Fruit fly (Drosophila melanogaster) whole organism, wandering third instar larva: ENCODE results near the gene CG15042.
A peak's percentile ranks its signal among the peaks of the same experiment; 100 is the strongest.

ENCODE experiments used
- Abd-B ChIP-seq: fragments of >200 bp; optimal IDR thresholded peaks from 2 replicates; lab custom pipeline; 2017; ENCODE audit warnings: missing biosample characterization, missing genetic modification characterization
- CG32264 ChIP-seq: fragments of 200-800 bp; sonication (Bioruptor generic); optimal IDR thresholded peaks from 2 replicates; lab custom pipeline; 2016; ENCODE audit warnings: missing biosample characterization, missing genetic modification characterization
- CG9705 ChIP-seq: fragments of 200-800 bp; sonication (Bioruptor generic); optimal IDR thresholded peaks from 2 replicates; lab custom pipeline; 2018; ENCODE audit warnings: missing biosample characterization, mild to moderate bottlenecking, missing genetic modification characterization
- CrebA ChIP-seq: fragments of 200-800 bp; sonication (Bioruptor generic); optimal IDR thresholded peaks from 2 replicates; lab custom pipeline; 2016; ENCODE audit warnings: missing biosample characterization, mild to moderate bottlenecking, missing genetic modification characterization, borderline replicate concordance
- Dfd ChIP-seq: fragments of >200 bp; optimal IDR thresholded peaks from 2 replicates; lab custom pipeline; 2017; ENCODE audit warnings: missing biosample characterization, missing genetic modification characterization
- Dif ChIP-seq: fragments of 200-275, 200-300 bp; sonication (Bioruptor generic); optimal IDR thresholded peaks from 2 replicates; lab custom pipeline; 2018; ENCODE audit warnings: missing biosample characterization, missing genetic modification characterization; ENCODE audit not compliant: partially characterized antibody
- GATAd ChIP-seq: sonication (Bioruptor generic); optimal IDR thresholded peaks from 2 replicates; lab custom pipeline; 2016; ENCODE audit warnings: missing biosample characterization, missing genetic modification characterization
- HLH106 ChIP-seq: fragments of 200-800 bp; optimal IDR thresholded peaks from 3 replicates; lab custom pipeline; 2019; ENCODE audit warnings: missing biosample characterization, mild to moderate bottlenecking, missing genetic modification characterization, moderate library complexity
- Hnf4 ChIP-seq: fragments of 200-800 bp; sonication (Bioruptor generic); optimal IDR thresholded peaks from 2 replicates; lab custom pipeline; 2016; ENCODE audit warnings: missing biosample characterization, mild to moderate bottlenecking, missing genetic modification characterization
- Hr78 ChIP-seq: fragments of >200 bp; optimal IDR thresholded peaks from 2 replicates; lab custom pipeline; 2017; ENCODE audit warnings: missing biosample characterization, missing genetic modification characterization
- Hr83 ChIP-seq: fragments of 200-300 bp; sonication (Bioruptor generic); optimal IDR thresholded peaks from 2 replicates; lab custom pipeline; 2016; ENCODE audit warnings: missing biosample characterization, mild to moderate bottlenecking, missing genetic modification characterization, moderate library complexity; ENCODE audit not compliant: poor library complexity, severe bottlenecking
- Jra ChIP-seq: sonication (Bioruptor generic); optimal IDR thresholded peaks from 2 replicates; lab custom pipeline; 2016; ENCODE audit warnings: missing biosample characterization, missing genetic modification characterization
- Mio ChIP-seq: sonication (Bioruptor generic); optimal IDR thresholded peaks from 2 replicates; lab custom pipeline; 2016; ENCODE audit warnings: missing biosample characterization, missing genetic modification characterization
- Myc ChIP-seq: fragments of >200 bp; optimal IDR thresholded peaks from 2 replicates; lab custom pipeline; 2017
- N ChIP-seq: fragments of >200 bp; optimal IDR thresholded peaks from 2 replicates; lab custom pipeline; 2018; ENCODE audit warnings: missing biosample characterization, missing external identifiers, missing genetic modification characterization
- OdsH ChIP-seq: fragments of 200-800 bp; sonication (Bioruptor generic); optimal IDR thresholded peaks from 2 replicates; lab custom pipeline; 2016; ENCODE audit warnings: missing biosample characterization, mild to moderate bottlenecking, missing genetic modification characterization
- Rel ChIP-seq, 2 experiments: fragments of 200-800 bp; sonication (Bioruptor generic) in 1 of 2; optimal IDR thresholded peaks; 2 replicates in 1 of 2; 3 replicates in 1 of 2; lab custom pipeline; 2016 to 2019; ENCODE audit warnings: mild to moderate bottlenecking in 2 of 2, missing biosample characterization in 2 of 2, missing genetic modification characterization in 2 of 2, moderate library complexity in 1 of 2
- Sp1 ChIP-seq: fragments of 200-800 bp; sonication (Bioruptor generic); optimal IDR thresholded peaks from 3 replicates; lab custom pipeline; 2019; ENCODE audit warnings: missing biosample characterization, mild to moderate bottlenecking, missing genetic modification characterization, moderate library complexity
- Vsx2 ChIP-seq: fragments of 200-300, 225-300 bp; sonication (Bioruptor generic); optimal IDR thresholded peaks from 2 replicates; lab custom pipeline; 2018; ENCODE audit warnings: missing biosample characterization, missing genetic modification characterization; ENCODE audit not compliant: partially characterized antibody
- br ChIP-seq: fragments of 200-800 bp; sonication (Bioruptor generic); optimal IDR thresholded peaks from 2 replicates; lab custom pipeline; 2016; ENCODE audit warnings: missing biosample characterization, missing genetic modification characterization
- brk ChIP-seq: fragments of 200-800 bp; sonication (Bioruptor generic); optimal IDR thresholded peaks from 2 replicates; lab custom pipeline; 2016; ENCODE audit warnings: missing biosample characterization, mild to moderate bottlenecking, missing genetic modification characterization
- dl ChIP-seq, 2 experiments: fragments of 175-275, 200-275 bp in 1 of 2; fragments of 200-275 bp in 1 of 2; sonication (Bioruptor generic); optimal IDR thresholded peaks; lab custom pipeline; 2018; ENCODE audit warnings: mild to moderate bottlenecking in 2 of 2, missing biosample characterization in 2 of 2, missing genetic modification characterization in 2 of 2, moderate library complexity in 2 of 2; ENCODE audit not compliant: partially characterized antibody in 2 of 2, insufficient read depth in 1 of 2
- dmrt93B ChIP-seq: fragments of 200-800 bp; sonication (Bioruptor generic); optimal IDR thresholded peaks from 2 replicates; lab custom pipeline; 2018; ENCODE audit warnings: missing biosample characterization, mild to moderate bottlenecking, missing genetic modification characterization
- dsf ChIP-seq: sonication (Bioruptor generic); optimal IDR thresholded peaks from 2 replicates; lab custom pipeline; 2016; ENCODE audit warnings: missing biosample characterization, missing genetic modification characterization, borderline replicate concordance
- ey ChIP-seq: fragments of 200-800 bp; sonication (Bioruptor generic); optimal IDR thresholded peaks from 2 replicates; lab custom pipeline; 2016; ENCODE audit warnings: missing biosample characterization, missing genetic modification characterization
- foxo ChIP-seq, 2 experiments: fragments of 200-800 bp; sonication (Bioruptor generic); optimal IDR thresholded peaks; 2 replicates in 1 of 2; 3 replicates in 1 of 2; lab custom pipeline; 2016 to 2017; ENCODE audit warnings: missing biosample characterization in 2 of 2, missing genetic modification characterization in 2 of 2
- fru ChIP-seq: fragments of 200-800 bp; sonication (Bioruptor generic); optimal IDR thresholded peaks from 3 replicates; lab custom pipeline; 2016; ENCODE audit warnings: missing biosample characterization, mild to moderate bottlenecking, missing genetic modification characterization
- h ChIP-seq: fragments of 200-800 bp; sonication (Bioruptor generic); optimal IDR thresholded peaks from 3 replicates; lab custom pipeline; 2016; ENCODE audit warnings: missing biosample characterization, mild to moderate bottlenecking, missing genetic modification characterization
- jim ChIP-seq: fragments of 175-275, 200-325 bp; sonication (Bioruptor generic); optimal IDR thresholded peaks from 2 replicates; lab custom pipeline; 2016; ENCODE audit warnings: missing biosample characterization, mild to moderate bottlenecking, missing genetic modification characterization
- lola ChIP-seq: fragments of >200 bp; optimal IDR thresholded peaks from 2 replicates; lab custom pipeline; 2017; ENCODE audit warnings: missing biosample characterization, missing genetic modification characterization
- pan ChIP-seq: fragments of >200 bp; optimal IDR thresholded peaks from 2 replicates; lab custom pipeline; 2017
- psq ChIP-seq: fragments of 200-800 bp; sonication (Bioruptor generic); optimal IDR thresholded peaks from 3 replicates; lab custom pipeline; 2017; ENCODE audit warnings: missing biosample characterization, mild to moderate bottlenecking, missing genetic modification characterization, moderate library complexity
- rgr ChIP-seq: fragments of 200-800 bp; sonication (Bioruptor generic); optimal IDR thresholded peaks from 3 replicates; lab custom pipeline; 2016; ENCODE audit warnings: missing biosample characterization, mild to moderate bottlenecking, missing genetic modification characterization
- sage ChIP-seq: fragments of 200-800 bp; sonication (Bioruptor generic); optimal IDR thresholded peaks from 2 replicates; lab custom pipeline; 2016; ENCODE audit warnings: missing biosample characterization, mild to moderate bottlenecking, missing genetic modification characterization
- sv ChIP-seq: fragments of 200-800 bp; sonication (Bioruptor generic); optimal IDR thresholded peaks from 3 replicates; lab custom pipeline; 2016; ENCODE audit warnings: missing biosample characterization, missing genetic modification characterization
- tai ChIP-seq: sonication (Bioruptor generic); optimal IDR thresholded peaks from 2 replicates; lab custom pipeline; 2016; ENCODE audit warnings: missing biosample characterization, missing genetic modification characterization
- usp ChIP-seq: fragments of >200 bp; optimal IDR thresholded peaks from 2 replicates; lab custom pipeline; 2017; ENCODE audit warnings: missing biosample characterization, missing genetic modification characterization
- woc ChIP-seq: sonication (Bioruptor generic); optimal IDR thresholded peaks from 2 replicates; lab custom pipeline; 2016; ENCODE audit warnings: missing biosample characterization, mild to moderate bottlenecking, missing genetic modification characterization

The CG15042 gene

DNA sequence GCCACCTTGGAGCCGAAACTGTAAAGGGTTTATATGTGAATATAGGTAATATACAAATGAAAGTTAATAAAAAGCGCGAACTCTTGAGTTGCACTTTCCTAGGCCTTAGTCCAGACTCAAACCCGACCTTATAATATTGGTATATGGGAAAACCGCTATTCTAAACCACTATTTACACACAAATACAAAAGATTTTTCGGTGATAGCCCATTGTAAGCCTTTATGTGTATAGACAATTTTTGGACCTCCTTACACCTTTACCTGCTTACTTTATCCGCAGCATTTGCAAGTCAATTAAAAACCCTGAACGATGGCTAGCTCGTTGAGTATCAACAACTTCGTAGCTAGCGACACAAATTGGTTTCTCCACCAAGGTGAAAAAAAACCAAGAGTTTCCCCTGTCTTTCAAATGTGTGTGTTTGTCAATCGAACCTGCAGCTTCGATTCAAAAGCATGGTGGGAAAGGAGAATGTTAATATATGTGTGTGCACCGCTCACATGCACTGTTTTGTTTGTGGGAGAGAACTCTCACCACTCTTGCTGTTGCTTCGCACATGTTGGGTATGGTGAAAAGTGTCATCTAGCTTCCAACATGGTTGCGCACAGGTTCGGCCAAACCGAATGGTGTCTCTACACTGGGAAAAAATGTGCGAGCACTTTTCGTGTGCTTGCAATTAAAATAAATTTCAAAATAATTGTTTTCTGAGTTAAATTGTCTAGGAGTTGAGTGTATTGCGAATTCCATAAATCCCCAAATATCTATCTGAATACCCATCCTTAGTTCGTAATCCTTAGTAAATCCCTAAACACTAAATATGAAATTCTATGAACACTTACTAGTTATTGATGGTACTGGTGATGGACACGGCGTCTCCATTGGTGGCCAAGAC lies 21.2 kb downstream of the CG15042 start:
- TF ChIP-seq Hr78 (GFP tag; lab: Kevin White, UChicago) = no peak
- no peak for TF ChIP-seq Abd-B
- TF ChIP-seq dmrt93B (GFP tag; lab: Kevin White, UChicago) = no peak
- peak; percentile 45 for TF ChIP-seq Myc (lab: Kevin White, UChicago)
- no peak for TF ChIP-seq pan (lab: Kevin White, UChicago)
- TF ChIP-seq Dif (GFP tag; lab: Kevin White, UChicago) = no peak
- no peak for TF ChIP-seq CG32264 (GFP tag; lab: Kevin White, UChicago)
- peak; percentile 46 for TF ChIP-seq OdsH (GFP tag; lab: Kevin White, UChicago)
- peak; percentile 64 for TF ChIP-seq h (GFP tag; lab: Kevin White, UChicago)
- no peak for TF ChIP-seq brk (GFP tag; lab: Kevin White, UChicago)
- peak; percentile 64 for TF ChIP-seq rgr (GFP tag; lab: Kevin White, UChicago)
- no peak for TF ChIP-seq Rel (GFP tag; optimal IDR thresholded peaks at IDR 0.05; lab: Kevin White, UChicago)
- no peak for TF ChIP-seq Rel (tag; optimal IDR thresholded peaks at IDR 0.05; lab: Kevin White, UChicago)
- TF ChIP-seq Dfd (GFP tag; lab: Kevin White, UChicago) = no peak
- TF ChIP-seq Sp1 (GFP tag; lab: Kevin White, UChicago) = peak; percentile 26
- peak; percentile 17 for TF ChIP-seq psq
- TF ChIP-seq fru (GFP tag; lab: Kevin White, UChicago) = peak; percentile 74
- no peak for TF ChIP-seq GATAd (GFP tag; lab: Kevin White, UChicago)
- TF ChIP-seq lola (GFP tag; lab: Kevin White, UChicago) = no peak
- no peak for TF ChIP-seq CG9705 (GFP tag; lab: Kevin White, UChicago)
- no peak for TF ChIP-seq N (GFP tag; lab: Kevin White, UChicago)
- TF ChIP-seq Hnf4 (GFP tag; lab: Kevin White, UChicago) = peak; percentile 56
- peak; percentile 17 for TF ChIP-seq HLH106 (tag; lab: Kevin White, UChicago)
- no peak for TF ChIP-seq usp
- no peak for TF ChIP-seq Hr83 (GFP tag; lab: Kevin White, UChicago)
- no peak for TF ChIP-seq Mio (GFP tag; lab: Kevin White, UChicago)
- peak; percentile 56 for TF ChIP-seq br (GFP tag; lab: Kevin White, UChicago)
- peak; percentile 11 for TF ChIP-seq sage (GFP tag; lab: Kevin White, UChicago)
- TF ChIP-seq tai (GFP tag; lab: Kevin White, UChicago) = no peak
- peak in 1 of 2 experiments; percentile 80 for TF ChIP-seq foxo (GFP tag; optimal IDR thresholded peaks at IDR 0.05; lab: Kevin White, UChicago)
- no peak for TF ChIP-seq jim (GFP tag; lab: Kevin White, UChicago)
- TF ChIP-seq woc = no peak
- no peak for TF ChIP-seq Vsx2 (GFP tag; lab: Kevin White, UChicago)
- peak; percentile 52 for TF ChIP-seq sv
- peak; percentile 3 for TF ChIP-seq Jra (GFP tag; lab: Kevin White, UChicago)
- peak; percentile 48 for TF ChIP-seq ey (GFP tag; lab: Kevin White, UChicago)
- no peak for TF ChIP-seq dl (GFP tag; optimal IDR thresholded peaks at IDR 0.05; lab: Kevin White, UChicago; ENCODE audit: insufficient read depth in 1 of 2, partially characterized antibody in 2 of 2)
- no peak for TF ChIP-seq dsf (GFP tag; lab: Kevin White, UChicago)
- TF ChIP-seq CrebA = no peak
- TF ChIP-seq, all 38 proteins: peak for 15
